Fruit fly (Drosophila melanogaster): ENCODE data around the gene ImpE2.

Gene ImpE2

DNA sequence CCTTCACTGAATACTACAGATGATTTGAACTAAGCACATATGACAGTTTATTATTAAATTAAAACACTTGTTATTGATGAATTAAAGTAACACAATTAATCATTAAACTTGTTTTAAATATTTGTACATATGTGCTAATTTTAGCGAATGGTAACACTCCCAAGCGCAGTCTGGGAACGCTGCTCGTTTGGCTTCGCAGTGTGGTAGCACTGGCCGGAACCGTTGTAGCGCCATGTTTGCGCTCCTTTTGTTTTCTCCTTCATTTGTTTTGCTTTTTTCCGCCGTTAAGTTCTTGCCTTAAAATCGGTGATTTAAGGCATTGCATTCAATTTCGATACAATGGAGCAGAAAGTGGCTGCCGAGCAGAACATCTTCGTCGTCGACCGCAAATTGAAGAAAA lies 46.3 kb downstream of the ImpE2 start, which contains the start of gene CycJ (continued):
- no peak for TF ChIP-seq peb (GFP tag; IDR thresholded peaks at IDR 0.05)
- peak; percentile 13; the same call in 1 of the 2 replicates for TF ChIP-seq CG13287 (GFP tag; IDR thresholded peaks at IDR 0.05; ENCODE audit: partially characterized antibody)
- peak; percentile 99 for TF ChIP-seq CG14710 (tag; optimal IDR thresholded peaks at IDR 0.05)
- TF ChIP-seq CG3065 (GFP tag; optimal IDR thresholded peaks at IDR 0.05) = no peak

DNA sequence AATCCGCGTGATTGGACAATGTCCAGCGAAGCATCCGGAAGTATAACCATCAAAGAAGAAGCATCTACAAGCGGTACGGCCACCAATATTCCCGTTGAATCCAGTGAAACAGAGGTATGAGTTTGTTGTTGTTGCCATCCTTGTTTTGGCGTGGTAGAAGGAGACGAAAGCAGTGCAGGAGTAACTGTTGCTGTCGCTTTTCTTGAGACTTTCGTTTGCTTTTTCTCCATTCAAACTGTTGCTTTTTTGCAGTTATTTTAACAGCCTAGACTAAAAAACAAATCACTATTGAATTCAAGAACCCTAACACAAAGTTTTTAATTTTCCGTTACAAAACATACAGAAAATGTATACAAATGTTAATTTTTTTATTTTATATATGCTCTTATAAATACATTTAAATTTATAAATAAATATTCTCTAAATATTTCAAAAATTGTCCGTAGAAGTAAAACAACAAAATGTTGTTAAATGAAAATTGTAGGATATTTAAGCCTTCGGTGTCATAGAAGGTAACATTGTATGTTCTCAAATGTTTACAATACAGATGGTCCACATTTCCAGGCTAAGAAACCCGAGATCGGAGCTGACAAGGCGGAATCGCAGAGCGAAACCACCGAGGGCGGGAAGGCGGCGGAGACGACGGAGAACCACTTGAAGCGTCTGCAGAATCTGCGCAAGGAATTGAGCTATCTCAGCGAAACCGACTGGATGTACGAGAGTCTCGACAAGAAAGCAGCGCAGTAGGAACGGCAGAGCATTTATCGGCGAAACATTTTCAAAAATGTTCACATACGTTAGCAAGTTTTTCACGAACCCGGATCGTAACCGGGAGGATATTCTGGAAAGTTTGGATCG lies 50.7 kb downstream of the ImpE2 start:
- TF ChIP-seq Med (GFP tag) (peak; percentile 37), Deaf1 (tag; optimal IDR thresholded peaks at IDR 0.05) (no peak), D19A (tag; optimal IDR thresholded peaks at IDR 0.05) (peak; percentile 5), CG10321 (GFP tag; IDR thresholded peaks at IDR 0.05) (peak; percentile 69), gcm (GFP tag; optimal IDR thresholded peaks at IDR 0.05) (no peak), scrt (GFP tag; optimal IDR thresholded peaks at IDR 0.05) (peak; percentile 70), YL-1 (GFP tag; optimal IDR thresholded peaks at IDR 0.05) (no peak), CoRest (tag; optimal IDR thresholded peaks at IDR 0.05) (no peak), wor (GFP tag; IDR thresholded peaks at IDR 0.05) (no peak), Bgb (GFP tag; IDR thresholded peaks at IDR 0.05; ENCODE audit: partially characterized antibody) (no peak), CG7786 (GFP tag; optimal IDR thresholded peaks at IDR 0.05) (no peak), ase (GFP tag; IDR thresholded peaks at IDR 0.05) (no peak), pnt (GFP tag; optimal IDR thresholded peaks at IDR 0.05) (no peak), CG4707 (GFP tag; optimal IDR thresholded peaks at IDR 0.05) (no peak)

DNA sequence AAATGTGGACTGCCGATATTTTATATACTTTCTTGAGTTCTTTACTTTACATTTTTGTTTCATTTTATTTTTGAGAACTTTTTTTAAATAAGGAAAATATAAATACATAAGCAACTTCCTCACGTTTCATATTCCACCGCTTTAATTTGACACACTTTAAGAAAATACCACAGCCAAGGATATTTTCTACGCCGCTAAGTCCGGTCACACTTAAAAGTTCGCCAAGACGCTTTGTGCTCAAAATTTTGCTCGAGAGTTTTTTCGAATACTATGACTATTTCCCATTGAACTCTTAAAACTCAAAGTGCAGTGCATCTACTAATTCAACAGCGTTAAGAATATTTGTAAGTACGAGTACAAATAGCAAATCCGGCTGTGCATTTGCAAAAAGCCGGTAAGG lies 51.4 kb downstream of the ImpE2 start, which contains the start of the genes CG46463 and armi:
Gene CG46463 (plus strand): TSS at position 197 of the 400 bp plus-strand sequence.
Gene armi (plus strand): TSS at position 199 of the 400 bp plus-strand sequence.
- peak; percentile 37 for TF ChIP-seq stwl (tag; optimal IDR thresholded peaks at IDR 0.05)
- no peak for TF ChIP-seq Camta (GFP tag; optimal IDR thresholded peaks at IDR 0.05)
- no peak for TF ChIP-seq slp2 (GFP tag; optimal IDR thresholded peaks at IDR 0.05)
- TF ChIP-seq repo (GFP tag; optimal IDR thresholded peaks at IDR 0.05) = no peak
- 0 out of 2 replicates have a peak, but pooled peaks have one; percentile 7 for TF ChIP-seq CG6689 (GFP tag; IDR thresholded peaks at IDR 0.05)
- TF ChIP-seq knrl (GFP tag; IDR thresholded peaks at IDR 0.05; ENCODE audit: partially characterized antibody) = no peak
- no peak for TF ChIP-seq CG1832 (GFP tag; optimal IDR thresholded peaks at IDR 0.05)
- no peak for TF ChIP-seq bsh (GFP tag; optimal IDR thresholded peaks at IDR 0.05)
- TF ChIP-seq sima (GFP tag; optimal IDR thresholded peaks at IDR 0.05) = no peak
- no peak for TF ChIP-seq HmgD (GFP tag; optimal IDR thresholded peaks at IDR 0.05)
- TF ChIP-seq gfzf (GFP tag; optimal IDR thresholded peaks at IDR 0.05) = peak; percentile 69
- no peak for TF ChIP-seq ro (GFP tag; IDR thresholded peaks at IDR 0.05)
- peak; percentile 30 for TF ChIP-seq pzg (GFP tag; optimal IDR thresholded peaks at IDR 0.05)
- TF ChIP-seq trh (GFP tag; optimal IDR thresholded peaks at IDR 0.05) = no peak
- TF ChIP-seq sc (optimal IDR thresholded peaks at IDR 0.05) = no peak
- TF ChIP-seq sc (GFP tag; optimal IDR thresholded peaks at IDR 0.05) = no peak
- no peak for TF ChIP-seq Oaz (GFP tag; IDR thresholded peaks at IDR 0.05)
- no peak for TF ChIP-seq hth (optimal IDR thresholded peaks at IDR 0.05)
- TF ChIP-seq CG2120 (GFP tag; optimal IDR thresholded peaks at IDR 0.05) = no peak
- TF ChIP-seq MBD-R2 (GFP tag; IDR thresholded peaks at IDR 0.05) = peak; percentile 55
- no peak for TF ChIP-seq CG10274 (GFP tag; optimal IDR thresholded peaks at IDR 0.05)
- peak; percentile 46 for TF ChIP-seq E2f2 (GFP tag; IDR thresholded peaks at IDR 0.05)
- TF ChIP-seq gcm (GFP tag; optimal IDR thresholded peaks at IDR 0.05) = no peak
- TF ChIP-seq Dp (GFP tag; optimal IDR thresholded peaks at IDR 0.05) = peak; percentile 55

Measured in whole organism, embryonic.